Worm (Caenorhabditis elegans) whole organism, L3 larva: ENCODE data around the gene nyn-1.
"Not testable (repeated sequence)": the region's sequence is repeated elsewhere in the genome, so short reads cannot be mapped to it uniquely, and the experiment has no call there.

Experiments used
- egl-5 ChIP-seq: fragments of 150-350 bp; optimal IDR thresholded peaks from 2 replicates; lab custom pipeline; 2017; ENCODE audit warnings: missing biosample characterization, missing genetic modification reagents, missing genetic modification characterization, inconsistent platforms
- elt-2 ChIP-seq: sonication (generic microtip); optimal IDR thresholded peaks from 2 replicates; lab custom pipeline; 2016; ENCODE audit warnings: missing genetic modification reagents, mild to moderate bottlenecking, missing genetic modification characterization, missing compliant biosample characterization
- fkh-2 ChIP-seq: fragments of 150-350 bp; optimal IDR thresholded peaks from 2 replicates; lab custom pipeline; 2014; ENCODE audit warnings: missing biosample characterization, missing genetic modification reagents, missing genetic modification characterization
- fos-1 ChIP-seq: fragments of 150-350 bp; optimal IDR thresholded peaks from 2 replicates; lab custom pipeline; 2014; ENCODE audit warnings: missing biosample characterization, missing genetic modification characterization
- jun-1 ChIP-seq: fragments of 150-350 bp; optimal IDR thresholded peaks from 2 replicates; lab custom pipeline; 2014; ENCODE audit warnings: missing biosample characterization, missing genetic modification reagents, missing genetic modification characterization
- nhr-12 ChIP-seq: fragments of 150-350 bp; optimal IDR thresholded peaks from 2 replicates; lab custom pipeline; 2014; ENCODE audit warnings: missing biosample characterization, missing genetic modification characterization
- nhr-25 ChIP-seq: sonication (generic microtip); optimal IDR thresholded peaks from 2 replicates; lab custom pipeline; 2017; ENCODE audit warnings: missing biosample characterization, missing genetic modification characterization
- nhr-28 ChIP-seq: fragments of 150-350 bp; optimal IDR thresholded peaks from 2 replicates; lab custom pipeline; 2014; ENCODE audit warnings: missing biosample characterization, missing genetic modification characterization
- nhr-67 ChIP-seq: fragments of 150-350 bp; optimal IDR thresholded peaks from 2 replicates; lab custom pipeline; 2014; ENCODE audit warnings: missing biosample characterization, missing genetic modification characterization
- pqm-1 ChIP-seq: fragments of 150-350 bp; optimal IDR thresholded peaks from 2 replicates; lab custom pipeline; 2017; ENCODE audit warnings: missing biosample characterization, missing genetic modification characterization, inconsistent platforms
- tbx-2 ChIP-seq: sonication (generic microtip); optimal IDR thresholded peaks from 2 replicates; lab custom pipeline; 2016; ENCODE audit warnings: mild to moderate bottlenecking, missing genetic modification characterization, missing compliant biosample characterization
- unc-62 ChIP-seq: fragments of 150-350 bp; sonication (generic microtip); optimal IDR thresholded peaks from 4 replicates; lab custom pipeline; 2014; ENCODE audit warnings: missing biosample characterization, missing genetic modification reagents, missing genetic modification characterization
- ztf-11 ChIP-seq: fragments of 150-350 bp; optimal IDR thresholded peaks from 2 replicates; lab custom pipeline; 2014; ENCODE audit warnings: missing biosample characterization, missing genetic modification characterization
- ztf-4 ChIP-seq: fragments of 150-350 bp; optimal IDR thresholded peaks from 2 replicates; lab custom pipeline; 2014; ENCODE audit warnings: missing biosample characterization, missing genetic modification characterization

DNA sequence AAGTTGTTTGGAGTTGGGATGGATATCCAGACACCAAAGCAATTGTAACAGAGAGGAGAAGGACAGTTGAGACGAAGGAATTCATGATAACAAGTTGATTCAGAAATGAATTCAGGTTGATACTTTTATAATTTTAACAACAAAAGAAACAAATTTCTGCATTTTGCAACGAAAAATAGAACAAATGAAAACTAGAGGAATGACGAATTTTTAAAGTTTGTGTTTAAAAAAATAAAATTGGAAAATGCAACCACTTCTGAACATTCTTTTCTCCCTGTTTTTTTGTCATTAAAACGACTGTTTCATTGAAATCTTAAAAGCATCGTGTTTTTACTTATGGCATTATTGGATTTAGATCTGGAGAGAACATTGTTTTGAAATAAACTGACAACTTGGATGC is 35.4 kb downstream of the nyn-1 start, which contains the start of gene C08F11.12:
- TF ChIP-seq ztf-4; elt-2 (tag; lab: Kevin White, UChicago); ztf-11 (tag; lab: Kevin White, UChicago); unc-62 (GFP tag; lab: Kevin White, UChicago); fos-1 (tag; lab: Kevin White, UChicago); nhr-25 (tag; lab: Kevin White, UChicago); pqm-1 (tag; lab: Kevin White, UChicago); nhr-28 (tag; lab: Kevin White, UChicago); tbx-2 (tag; lab: Kevin White, UChicago); fkh-2; egl-5 (tag; lab: Kevin White, UChicago); nhr-67 (tag; lab: Kevin White, UChicago); jun-1 (tag; lab: Kevin White, UChicago); nhr-12: not testable (repeated sequence)
